Worm (Caenorhabditis elegans) whole organism, young adult: ENCODE data around the gene Y38E10A.34.
A peak's percentile ranks its signal among the peaks of the same experiment; 100 is the strongest.

Source experiments
- C17E4.6 ChIP-seq: fragments of 200-800 bp; sonication (Bioruptor generic); IDR thresholded peaks from 2 replicates; pipeline ENCODE4 v1.3.6; 2022; ENCODE audit warnings: missing genetic modification reagents, missing genetic modification characterization, missing compliant biosample characterization
- F37B4.10 ChIP-seq: fragments of 200-800 bp; sonication (Bioruptor generic); IDR thresholded peaks from 2 replicates; pipeline ENCODE4 v1.3.6; 2022; ENCODE audit warnings: missing genetic modification characterization, missing compliant biosample characterization
- F52B5.7 ChIP-seq: sonication (generic microtip); optimal IDR thresholded peaks from 2 replicates; lab custom pipeline; 2016; ENCODE audit warnings: mild to moderate bottlenecking, missing genetic modification characterization, missing compliant biosample characterization
- F55B11.4 ChIP-seq: sonication (generic microtip); optimal IDR thresholded peaks from 2 replicates; lab custom pipeline; 2016; ENCODE audit warnings: missing compliant biosample characterization, missing genetic modification characterization, borderline replicate concordance; ENCODE audit not compliant: insufficient read depth
- K11D2.4 ChIP-seq: fragments of 200-800 bp; sonication (Bioruptor generic); IDR thresholded peaks from 2 replicates; pipeline ENCODE4 v1.3.6; 2022; ENCODE audit warnings: missing genetic modification reagents, missing genetic modification characterization, missing compliant biosample characterization
- K12H6.12 ChIP-seq: fragments of 200-800 bp; sonication (Bioruptor generic); optimal IDR thresholded peaks from 2 replicates; lab custom pipeline; 2018; ENCODE audit warnings: mild to moderate bottlenecking, missing genetic modification characterization, missing compliant biosample characterization
- T07F8.4 ChIP-seq: sonication (generic microtip); optimal IDR thresholded peaks from 2 replicates; lab custom pipeline; 2016; ENCODE audit warnings: mild to moderate bottlenecking, missing genetic modification characterization, moderate library complexity, missing compliant biosample characterization
- Y53F4B.3 ChIP-seq: fragments of 200-800 bp; sonication (Bioruptor generic); IDR thresholded peaks from 2 replicates; pipeline ENCODE4 v1.3.6; 2022; ENCODE audit warnings: missing genetic modification reagents, missing genetic modification characterization, missing compliant biosample characterization
- Y56A3A.18 ChIP-seq: fragments of 200-800 bp; sonication (Bioruptor generic); IDR thresholded peaks from 2 replicates; pipeline ENCODE4 v1.3.6; 2022; ENCODE audit warnings: missing genetic modification reagents, missing genetic modification characterization, missing compliant biosample characterization
- Y79H2A.3 ChIP-seq: fragments of 200-800 bp; sonication (Bioruptor generic); conservative IDR thresholded peaks from 2 replicates; pipeline ENCODE4 v1.3.6; 2022; ENCODE audit warnings: missing genetic modification reagents, missing genetic modification characterization, missing compliant biosample characterization
- ZK185.1 ChIP-seq: sonication (generic microtip); optimal IDR thresholded peaks from 2 replicates; lab custom pipeline; 2016; ENCODE audit warnings: mild to moderate bottlenecking, missing genetic modification characterization, missing compliant biosample characterization; ENCODE audit not compliant: poor library complexity, severe bottlenecking
- ama-1 ChIP-seq, 3 experiments: fragments of 150-350 bp in 1 of 3; sonication (generic microtip) in 2 of 3; optimal IDR thresholded peaks; 2 replicates each; lab custom pipeline; 2014 to 2018; ENCODE audit warnings: missing biosample characterization in 2 of 3, missing genetic modification characterization in 2 of 3, missing genetic modification reagents in 2 of 3
- attf-6 ChIP-seq: fragments of 200-800 bp; sonication (Bioruptor generic); IDR thresholded peaks from 2 replicates; pipeline ENCODE4 v1.3.6; 2022; ENCODE audit warnings: missing genetic modification reagents, missing genetic modification characterization, missing compliant biosample characterization
- bed-2 ChIP-seq: fragments of 200-800 bp; sonication (Bioruptor generic); IDR thresholded peaks from 2 replicates; pipeline ENCODE4 v1.3.6; 2022; ENCODE audit warnings: missing genetic modification reagents, missing genetic modification characterization, missing compliant biosample characterization
- cebp-1 ChIP-seq, 2 experiments: fragments of 200-800 bp in 1 of 2; sonication (Bioruptor generic) in 1 of 2; sonication (generic microtip) in 1 of 2; IDR thresholded peaks in 1 of 2; optimal IDR thresholded peaks in 1 of 2; 2 replicates each; pipeline versions ENCODE4 v1.3.6 to Lab custom; 2017 to 2022; ENCODE audit warnings: missing compliant biosample characterization in 2 of 2, missing genetic modification characterization in 2 of 2, mild to moderate bottlenecking in 1 of 2, missing genetic modification reagents in 1 of 2, moderate library complexity in 1 of 2
- ceh-27 ChIP-seq: fragments of 200-800 bp; sonication (Bioruptor generic); optimal IDR thresholded peaks from 2 replicates; lab custom pipeline; 2018; ENCODE audit warnings: mild to moderate bottlenecking, missing genetic modification characterization, moderate library complexity, missing compliant biosample characterization
- ceh-40 ChIP-seq: fragments of 200-800 bp; sonication (Bioruptor generic); IDR thresholded peaks from 2 replicates; pipeline ENCODE4 v1.3.6; 2022; ENCODE audit warnings: missing genetic modification characterization, missing compliant biosample characterization
- die-1 ChIP-seq: sonication (generic microtip); optimal IDR thresholded peaks from 2 replicates; lab custom pipeline; 2016; ENCODE audit warnings: missing genotype, mild to moderate bottlenecking, missing genetic modification characterization, missing compliant biosample characterization
- dox-1 ChIP-seq: fragments of 200-800 bp; sonication (Bioruptor generic); IDR thresholded peaks from 2 replicates; pipeline ENCODE4 v1.3.6; 2022; ENCODE audit warnings: missing genetic modification reagents, missing genetic modification characterization, missing compliant biosample characterization
- dpff-1 ChIP-seq: sonication (generic microtip); optimal IDR thresholded peaks from 2 replicates; lab custom pipeline; 2017; ENCODE audit warnings: mild to moderate bottlenecking, missing genetic modification characterization, missing compliant biosample characterization
- egrh-3 ChIP-seq: fragments of 200-800 bp; sonication (Bioruptor generic); IDR thresholded peaks from 2 replicates; pipeline ENCODE4 v1.3.6; 2022; ENCODE audit warnings: missing genetic modification reagents, missing genetic modification characterization, missing compliant biosample characterization
- ets-4 ChIP-seq: fragments of 200-800 bp; sonication (Bioruptor generic); optimal IDR thresholded peaks from 2 replicates; lab custom pipeline; 2018; ENCODE audit warnings: mild to moderate bottlenecking, missing genetic modification characterization, missing compliant biosample characterization
- gei-17 ChIP-seq: fragments of 200-800 bp; sonication (Bioruptor generic); optimal IDR thresholded peaks from 2 replicates; lab custom pipeline; 2018; ENCODE audit warnings: mild to moderate bottlenecking, missing genetic modification characterization, missing compliant biosample characterization
- hmg-1.2 ChIP-seq: fragments of 200-800 bp; sonication (Bioruptor generic); IDR thresholded peaks from 2 replicates; pipeline ENCODE4 v1.3.6; 2022; ENCODE audit warnings: missing genetic modification reagents, missing genetic modification characterization, missing compliant biosample characterization
- lin-26 ChIP-seq: fragments of 200-800 bp; sonication (Bioruptor generic); IDR thresholded peaks from 2 replicates; pipeline ENCODE4 v1.3.6; 2022; ENCODE audit warnings: missing genetic modification reagents, missing genetic modification characterization, missing compliant biosample characterization
- lin-40 ChIP-seq: sonication (generic microtip); optimal IDR thresholded peaks from 2 replicates; lab custom pipeline; 2016; ENCODE audit warnings: missing genetic modification characterization, mild to moderate bottlenecking, missing compliant biosample characterization, missing genotype, missing genetic modification reagents
- lin-54 ChIP-seq: fragments of 200-800 bp; sonication (Bioruptor generic); optimal IDR thresholded peaks from 2 replicates; lab custom pipeline; 2018; ENCODE audit warnings: mild to moderate bottlenecking, missing genetic modification characterization, missing compliant biosample characterization
- lsl-1 ChIP-seq: fragments of 200-800 bp; sonication (Bioruptor generic); optimal IDR thresholded peaks from 2 replicates; lab custom pipeline; 2018; ENCODE audit warnings: mild to moderate bottlenecking, missing genetic modification characterization, moderate library complexity, missing compliant biosample characterization
- madf-10 ChIP-seq: sonication (generic microtip); optimal IDR thresholded peaks from 2 replicates; lab custom pipeline; 2016; ENCODE audit warnings: mild to moderate bottlenecking, missing genetic modification characterization, missing compliant biosample characterization
- madf-8 ChIP-seq: fragments of 200-800 bp; sonication (Bioruptor generic); conservative IDR thresholded peaks from 2 replicates; pipeline ENCODE4 v1.3.6; 2022; ENCODE audit warnings: missing genetic modification reagents, missing genetic modification characterization, missing compliant biosample characterization
- mcd-1 ChIP-seq: fragments of 200-800 bp; sonication (Bioruptor generic); IDR thresholded peaks from 2 replicates; pipeline ENCODE4 v1.3.6; 2022; ENCODE audit warnings: missing genetic modification reagents, missing genetic modification characterization, missing compliant biosample characterization
- mel-28 ChIP-seq: sonication (generic microtip); optimal IDR thresholded peaks from 2 replicates; lab custom pipeline; 2016; ENCODE audit warnings: borderline replicate concordance, mild to moderate bottlenecking, missing genetic modification characterization, missing compliant biosample characterization
- nhr-120 ChIP-seq: fragments of 200-800 bp; sonication (Bioruptor generic); IDR thresholded peaks from 2 replicates; pipeline ENCODE4 v1.3.6; 2022; ENCODE audit warnings: missing genetic modification characterization, missing compliant biosample characterization
- nhr-80 ChIP-seq: sonication (generic microtip); optimal IDR thresholded peaks from 2 replicates; lab custom pipeline; 2016; ENCODE audit warnings: missing genetic modification characterization, missing compliant biosample characterization
- nhr-90 ChIP-seq: sonication (generic microtip); optimal IDR thresholded peaks from 2 replicates; lab custom pipeline; 2016; ENCODE audit warnings: missing genotype, mild to moderate bottlenecking, missing genetic modification characterization, missing compliant biosample characterization
- pbrm-1 ChIP-seq: fragments of 200-800 bp; sonication (Bioruptor generic); IDR thresholded peaks from 2 replicates; pipeline ENCODE4 v1.3.6; 2022; ENCODE audit warnings: missing genetic modification reagents, missing genetic modification characterization, missing compliant biosample characterization
- rec-8 ChIP-seq, 2 experiments: sonication (generic microtip); optimal IDR thresholded peaks; 2 replicates each; lab custom pipeline; 2016; ENCODE audit warnings: mild to moderate bottlenecking in 2 of 2, missing genetic modification characterization in 2 of 2, missing genetic modification reagents in 2 of 2, missing genotype in 2 of 2, missing biosample characterization in 1 of 2, missing compliant biosample characterization in 1 of 2, moderate library complexity in 1 of 2
- rpc-1 ChIP-seq, 2 experiments: fragments of 150-350 bp in 1 of 2; sonication (generic microtip) in 1 of 2; optimal IDR thresholded peaks; 2 replicates each; lab custom pipeline; 2014 to 2018; ENCODE audit warnings: missing biosample characterization in 1 of 2, missing genetic modification characterization in 1 of 2, missing genetic modification reagents in 1 of 2, missing genotype in 1 of 2
- sdz-38 ChIP-seq: sonication (generic microtip); optimal IDR thresholded peaks from 2 replicates; lab custom pipeline; 2016; ENCODE audit warnings: missing genotype, missing genetic modification characterization, missing compliant biosample characterization
- snpc-3.4 ChIP-seq: sonication (generic microtip); optimal IDR thresholded peaks from 2 replicates; lab custom pipeline; 2017; ENCODE audit warnings: missing genetic modification characterization, mild to moderate bottlenecking, missing compliant biosample characterization, antibody characterized with exemption, moderate library complexity, missing genotype, missing genetic modification reagents
- zfh-2 ChIP-seq: fragments of 200-800 bp; sonication (Bioruptor generic); conservative IDR thresholded peaks from 2 replicates; pipeline ENCODE4 v1.3.6; 2022; ENCODE audit warnings: missing genetic modification reagents, missing genetic modification characterization, missing compliant biosample characterization
- ztf-18 ChIP-seq: sonication (generic microtip); optimal IDR thresholded peaks from 2 replicates; lab custom pipeline; 2016; ENCODE audit warnings: missing genotype, mild to moderate bottlenecking, missing genetic modification characterization, missing compliant biosample characterization
- ztf-25 ChIP-seq: fragments of 200-800 bp; sonication (Bioruptor generic); IDR thresholded peaks from 2 replicates; pipeline ENCODE4 v1.3.6; 2022; ENCODE audit warnings: missing genetic modification reagents, missing genetic modification characterization, missing compliant biosample characterization
- ztf-26 ChIP-seq: sonication (generic microtip); optimal IDR thresholded peaks from 2 replicates; lab custom pipeline; 2017; ENCODE audit warnings: missing genetic modification characterization, missing compliant biosample characterization
- ztf-6 ChIP-seq: fragments of 200-800 bp; sonication (Bioruptor generic); IDR thresholded peaks from 2 replicates; pipeline ENCODE4 v1.3.6; 2022; ENCODE audit warnings: missing genetic modification reagents, missing genetic modification characterization, missing compliant biosample characterization

The Y38E10A.34 gene

DNA sequence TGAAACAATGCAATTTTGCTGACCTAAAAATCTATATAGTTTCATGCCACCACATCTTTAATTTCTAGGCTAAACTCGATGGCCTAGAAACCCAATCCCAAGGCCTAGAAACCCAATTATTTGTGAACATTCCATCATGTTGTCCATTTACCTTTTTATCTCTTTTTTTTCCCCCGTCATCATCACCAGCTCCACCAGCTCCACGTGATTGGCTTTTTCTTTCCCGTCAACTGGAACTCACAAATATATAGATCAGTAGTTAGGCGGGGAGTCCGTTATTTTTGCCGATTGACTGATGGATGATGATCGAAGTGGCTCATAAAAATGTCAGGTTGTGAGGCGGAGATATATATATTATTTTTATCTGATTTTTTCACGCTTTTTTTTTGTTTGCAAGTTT lies 27.4 kb downstream of the Y38E10A.34 start:
- TF ChIP-seq sdz-38 (tag; lab: Kevin White, UChicago) (no peak), rec-8 (tag; optimal IDR thresholded peaks at IDR 0.05; lab: Kevin White, UChicago) (no peak), K11D2.4 (no peak), Y53F4B.3 (GFP tag; lab: Robert Waterston, UW) (no peak), ZK185.1 (no peak), ets-4 (GFP tag; lab: Kevin White, UChicago) (no peak), ama-1 (optimal IDR thresholded peaks at IDR 0.05; lab: Kevin White, UChicago) (no peak), ama-1 (GFP tag; optimal IDR thresholded peaks at IDR 0.05; lab: Kevin White, UChicago) (no peak), mcd-1 (GFP tag; lab: Robert Waterston, UW) (no peak), nhr-90 (no peak), ztf-6 (GFP tag; lab: Robert Waterston, UW) (no peak)

DNA sequence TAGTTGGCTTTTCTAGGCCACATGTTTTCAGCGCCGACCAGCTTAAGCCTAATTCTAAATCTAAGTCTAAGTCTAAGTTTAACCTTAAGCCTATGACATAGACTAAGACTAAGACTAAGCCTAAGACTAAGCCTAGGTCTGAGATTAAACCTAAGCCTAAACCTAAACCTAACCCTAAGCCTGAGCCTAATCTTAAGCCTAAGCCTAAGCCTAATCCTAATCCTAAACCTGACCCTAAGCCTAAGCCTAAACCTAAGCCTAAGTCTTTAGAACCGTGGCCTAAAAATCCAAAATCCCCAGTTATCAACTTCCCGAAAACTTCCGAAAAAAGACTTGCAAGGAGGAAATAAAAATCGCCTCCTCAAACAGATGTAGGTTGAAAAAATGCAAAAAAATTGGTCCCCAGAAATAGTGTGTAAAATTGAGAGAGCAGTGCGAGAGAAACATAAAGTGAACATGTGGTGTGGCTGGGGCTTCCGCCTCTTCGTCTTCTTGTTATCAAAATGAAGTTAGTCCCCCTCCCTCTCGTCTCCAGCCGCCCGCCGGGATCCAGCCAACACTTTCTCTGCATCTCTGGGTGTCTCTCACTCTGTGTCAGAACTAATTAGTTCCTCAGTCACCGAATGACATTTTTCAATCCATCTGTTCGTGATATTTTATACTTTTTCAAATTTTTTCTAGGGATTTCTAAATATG lies 28.8 kb downstream of the Y38E10A.34 start:
- TF ChIP-seq C17E4.6 (GFP tag; lab: Robert Waterston, UW) (no peak), madf-10 (tag; lab: Kevin White, UChicago) (no peak), attf-6 (GFP tag; lab: Robert Waterston, UW) (no peak), F55B11.4 (no peak), ztf-26 (tag; lab: Kevin White, UChicago) (no peak), pbrm-1 (GFP tag; lab: Robert Waterston, UW) (no peak), gei-17 (no peak), lsl-1 (GFP tag; lab: Kevin White, UChicago) (no peak), ceh-27 (GFP tag; lab: Kevin White, UChicago) (no peak), lin-54 (GFP tag; lab: Kevin White, UChicago) (no peak), egrh-3 (GFP tag; lab: Robert Waterston, UW) (no peak), bed-2 (GFP tag; lab: Robert Waterston, UW) (no peak), die-1 (tag; lab: Kevin White, UChicago) (no peak), cebp-1 (GFP tag; IDR thresholded peaks at IDR 0.05; lab: Robert Waterston, UW) (no peak), cebp-1 (tag; optimal IDR thresholded peaks at IDR 0.05; lab: Kevin White, UChicago) (peak; percentile 14), rpc-1 (optimal IDR thresholded peaks at IDR 0.05; lab: Kevin White, UChicago) (no peak), rpc-1 (tag; optimal IDR thresholded peaks at IDR 0.05; lab: Kevin White, UChicago) (no peak), ztf-18 (no peak), hmg-1.2 (peak; percentile 57), Y79H2A.3 (GFP tag; lab: Robert Waterston, UW) (no peak), dox-1 (GFP tag; lab: Robert Waterston, UW) (no peak), Y56A3A.18 (GFP tag; lab: Robert Waterston, UW) (no peak), mel-28 (tag; lab: Kevin White, UChicago) (no peak), ceh-40 (no peak), dpff-1 (tag; lab: Kevin White, UChicago) (no peak), madf-8 (GFP tag; lab: Robert Waterston, UW) (no peak), lin-40 (tag; lab: Kevin White, UChicago) (no peak), ztf-25 (GFP tag; lab: Robert Waterston, UW) (no peak), T07F8.4 (no peak), zfh-2 (GFP tag; lab: Robert Waterston, UW) (0 out of 2 replicates have a peak, but pooled peaks have one; percentile 20), ZK185.1 (no peak), nhr-120 (GFP tag; lab: Robert Waterston, UW) (no peak), F37B4.10 (GFP tag; lab: Robert Waterston, UW) (0 out of 2 replicates have a peak, but pooled peaks have one; percentile 69), ztf-6 (GFP tag; lab: Robert Waterston, UW) (no peak), nhr-80 (tag; lab: Kevin White, UChicago) (no peak), K12H6.12 (peak; percentile 30), lin-26 (GFP tag; lab: Robert Waterston, UW) (no peak), F52B5.7 (tag; lab: Kevin White, UChicago) (no peak), snpc-3.4 (no peak)
